Worm (Caenorhabditis elegans) whole organism, late embryonic: Measurements from ENCODE around the gene lec-11.

ENCODE experiments used
- che-1 ChIP-seq: sonication (generic microtip); optimal IDR thresholded peaks from 2 replicates; lab custom pipeline; 2016; ENCODE audit warnings: mild to moderate bottlenecking, missing genetic modification characterization, missing compliant biosample characterization
- dmd-4 ChIP-seq: sonication (generic microtip); optimal IDR thresholded peaks from 2 replicates; lab custom pipeline; 2016; ENCODE audit warnings: borderline replicate concordance, missing genetic modification characterization, missing compliant biosample characterization
- fkh-6 ChIP-seq: sonication (generic microtip); optimal IDR thresholded peaks from 2 replicates; lab custom pipeline; 2016; ENCODE audit warnings: missing genetic modification characterization, missing compliant biosample characterization
- mec-3 ChIP-seq: sonication (generic microtip); optimal IDR thresholded peaks from 2 replicates; lab custom pipeline; 2016; ENCODE audit warnings: borderline replicate concordance, missing genetic modification characterization, missing compliant biosample characterization
- pha-4 ChIP-seq: fragments of 150-350 bp; optimal IDR thresholded peaks from 2 replicates; lab custom pipeline; 2018; ENCODE audit warnings: missing biosample characterization, missing genetic modification reagents, missing genetic modification characterization
- rnt-1 ChIP-seq: sonication (generic microtip); optimal IDR thresholded peaks from 2 replicates; lab custom pipeline; 2016; ENCODE audit warnings: missing genetic modification characterization, missing compliant biosample characterization
- sdc-2 ChIP-seq: sonication (generic microtip); optimal IDR thresholded peaks from 2 replicates; lab custom pipeline; 2016; ENCODE audit warnings: missing genotype, missing genetic modification characterization, missing compliant biosample characterization
- unc-55 ChIP-seq: sonication (generic microtip); optimal IDR thresholded peaks from 2 replicates; lab custom pipeline; 2017; ENCODE audit warnings: missing biosample characterization, missing genetic modification reagents, missing genetic modification characterization
- ztf-16 ChIP-seq: sonication (generic microtip); optimal IDR thresholded peaks from 2 replicates; lab custom pipeline; 2017; ENCODE audit warnings: missing genetic modification characterization, missing compliant biosample characterization

ce11 chrIV:6556624-6557368 lies 33.2 kb downstream of the lec-11 start, which contains the start of gene try-3:
- peak; percentile 67 for TF ChIP-seq ztf-16 (tag; lab: Kevin White, UChicago)
- TF ChIP-seq mec-3 (tag; lab: Kevin White, UChicago) = no peak
- no peak for TF ChIP-seq dmd-4 (tag; lab: Kevin White, UChicago)
- no peak for TF ChIP-seq pha-4 (tag; lab: Kevin White, UChicago)
- peak; percentile 59 for TF ChIP-seq che-1 (tag; lab: Kevin White, UChicago)
- TF ChIP-seq sdc-2 (tag; lab: Kevin White, UChicago) = peak; percentile 14
- TF ChIP-seq unc-55 (GFP tag; lab: Kevin White, UChicago) = no peak
- TF ChIP-seq rnt-1 (tag; lab: Kevin White, UChicago) = no peak
- no peak for TF ChIP-seq fkh-6 (tag; lab: Kevin White, UChicago)
